Fruit fly (Drosophila melanogaster) whole organism, pupa: Measurements from ENCODE around the gene mei-217.

Experiments used
- CG8301 ChIP-seq: fragments of 200-800 bp; sonication (Bioruptor generic); optimal IDR thresholded peaks from 2 replicates; lab custom pipeline; 2018; ENCODE audit warnings: missing biosample characterization, mild to moderate bottlenecking, missing genetic modification characterization
- EcR ChIP-seq: fragments of 200-800 bp; sonication (Bioruptor generic); optimal IDR thresholded peaks from 3 replicates; lab custom pipeline; 2019; ENCODE audit warnings: missing biosample characterization, missing genetic modification characterization, mild to moderate bottlenecking, moderate library complexity, missing genetic modification reagents

DNA sequence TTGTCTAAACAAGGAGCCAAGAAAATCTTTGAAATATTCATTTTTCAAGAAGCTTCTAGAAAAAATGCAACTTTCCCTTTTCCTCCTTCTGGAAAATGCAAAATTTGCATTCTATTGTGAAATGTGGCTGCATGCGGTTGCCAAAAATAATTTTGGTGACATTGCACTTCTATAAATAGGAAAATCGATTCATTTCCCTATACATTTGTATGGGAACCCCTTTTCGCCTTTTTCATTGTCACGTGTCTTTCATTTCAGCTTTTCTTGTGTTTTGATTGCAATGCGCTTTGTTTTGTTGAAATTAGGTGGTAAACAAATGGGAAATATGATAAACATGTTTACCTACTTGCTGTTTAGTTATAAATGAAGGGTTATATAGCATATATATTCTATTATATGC is 7.9 kb upstream of the mei-217 start:
- TF ChIP-seq EcR (GFP tag; lab: Kevin White, UChicago) (no peak), CG8301 (tag; lab: Kevin White, UChicago) (no peak)
